Worm (Caenorhabditis elegans) whole organism, L2 larva: ENCODE results near the gene D1053.2.

Experiments used
- F13H6.1 ChIP-seq: sonication (generic microtip); optimal IDR thresholded peaks from 2 replicates; lab custom pipeline; 2016; ENCODE audit warnings: missing genetic modification characterization, missing compliant biosample characterization
- mdl-1 ChIP-seq, 2 experiments: fragments of 150-350 bp in 1 of 2; sonication (generic microtip) in 1 of 2; optimal IDR thresholded peaks; 2 replicates each; lab custom pipeline; 2017; ENCODE audit warnings: missing biosample characterization in 2 of 2, missing genetic modification characterization in 2 of 2
- nhr-77 ChIP-seq: fragments of 150-350 bp; optimal IDR thresholded peaks from 2 replicates; lab custom pipeline; 2014; ENCODE audit warnings: missing biosample characterization, missing genetic modification characterization
- skn-1 ChIP-seq: sonication (generic microtip); optimal IDR thresholded peaks from 2 replicates; lab custom pipeline; 2017; ENCODE audit warnings: missing biosample characterization, missing genetic modification characterization
- unc-62 ChIP-seq: fragments of 150-350 bp; optimal IDR thresholded peaks from 2 replicates; lab custom pipeline; 2014; ENCODE audit warnings: missing biosample characterization, missing genetic modification reagents, missing genetic modification characterization

DNA sequence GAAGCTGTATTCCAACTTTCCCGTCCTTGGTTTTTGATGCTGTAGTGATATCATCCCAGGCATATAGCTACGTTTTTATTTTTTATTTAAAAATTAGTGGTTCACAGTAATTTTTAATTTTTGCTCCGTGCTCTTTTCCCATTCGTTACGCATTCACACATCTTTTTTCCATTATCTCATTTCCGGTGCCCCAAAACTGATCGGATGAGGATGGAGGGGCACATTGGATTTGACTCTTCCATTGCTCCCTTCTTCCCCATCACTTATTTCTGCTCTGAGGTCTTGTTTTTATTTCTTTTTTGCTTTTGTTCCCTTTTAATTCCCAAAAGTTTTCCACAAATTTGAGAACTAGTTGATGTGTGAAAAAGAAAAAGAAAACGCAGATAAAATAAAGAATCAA, 25.2 kb downstream of the D1053.2 start:
- TF ChIP-seq skn-1, result no peak
- no peak for TF ChIP-seq unc-62 (GFP tag; lab: Kevin White, UChicago)
- TF ChIP-seq F13H6.1 (tag; lab: Kevin White, UChicago), result no peak
- no peak for TF ChIP-seq mdl-1 (tag; optimal IDR thresholded peaks at IDR 0.05; lab: Kevin White, UChicago)
- no peak for TF ChIP-seq nhr-77 (tag; lab: Kevin White, UChicago)
